Fruit fly (Drosophila melanogaster) whole organism, prepupa: Measurements from ENCODE around the gene Nse1.
A peak's percentile ranks its signal among the peaks of the same experiment; 100 is the strongest.

ENCODE experiments used
- CG10669 ChIP-seq: fragments of 200-800 bp; sonication (Bioruptor generic); optimal IDR thresholded peaks from 3 replicates; lab custom pipeline; 2018; ENCODE audit warnings: missing biosample characterization, mild to moderate bottlenecking, missing genetic modification characterization, moderate library complexity
- CG11294 ChIP-seq: fragments of 200-800 bp; sonication (Bioruptor generic); IDR thresholded peaks from 2 replicates; pipeline ENCODE4 v1.3.6; 2022; ENCODE audit warnings: missing biosample characterization, missing genetic modification characterization
- CG11762 ChIP-seq: fragments of 200-800 bp; sonication (Bioruptor generic); optimal IDR thresholded peaks from 3 replicates; lab custom pipeline; 2016; ENCODE audit warnings: missing biosample characterization, missing genetic modification characterization; ENCODE audit not compliant: insufficient read depth
- CG16779 ChIP-seq: fragments of 200-800 bp; sonication (Bioruptor generic); optimal IDR thresholded peaks from 3 replicates; lab custom pipeline; 2017; ENCODE audit warnings: missing biosample characterization, mild to moderate bottlenecking, missing genetic modification characterization
- CG3032 ChIP-seq: fragments of 200-800 bp; optimal IDR thresholded peaks from 2 replicates; lab custom pipeline; 2019; ENCODE audit warnings: missing biosample characterization, mild to moderate bottlenecking, missing genetic modification characterization, moderate library complexity
- CG31627 ChIP-seq: fragments of 200-800 bp; sonication (Bioruptor generic); optimal IDR thresholded peaks from 3 replicates; lab custom pipeline; 2016; ENCODE audit warnings: missing biosample characterization, missing genetic modification characterization
- CG32006 ChIP-seq: fragments of 200-800 bp; sonication (Bioruptor generic); optimal IDR thresholded peaks from 3 replicates; lab custom pipeline; 2017; ENCODE audit warnings: missing biosample characterization, mild to moderate bottlenecking, missing genetic modification characterization
- CG34406 ChIP-seq: fragments of 200-800 bp; sonication (Bioruptor generic); optimal IDR thresholded peaks from 3 replicates; lab custom pipeline; 2016; ENCODE audit warnings: missing biosample characterization, missing genetic modification characterization
- CG3919 ChIP-seq: fragments of 200-800 bp; sonication (Bioruptor generic); optimal IDR thresholded peaks from 3 replicates; lab custom pipeline; 2016; ENCODE audit warnings: missing biosample characterization, missing genetic modification characterization
- CG6163 ChIP-seq: fragments of 200-800 bp; sonication (Bioruptor generic); IDR thresholded peaks from 3 replicates; pipeline ENCODE4 v1.3.6; 2022; ENCODE audit warnings: missing biosample characterization, missing genetic modification characterization
- CG6276 ChIP-seq: fragments of 200-800 bp; sonication (Bioruptor generic); optimal IDR thresholded peaks from 2 replicates; lab custom pipeline; 2017; ENCODE audit warnings: missing biosample characterization, mild to moderate bottlenecking, missing genetic modification characterization
- CG6792 ChIP-seq: fragments of 200-800 bp; sonication (Bioruptor generic); optimal IDR thresholded peaks from 3 replicates; lab custom pipeline; 2016; ENCODE audit warnings: missing biosample characterization, missing genetic modification characterization
- CG6854 ChIP-seq: fragments of 200-800 bp; sonication (Bioruptor generic); optimal IDR thresholded peaks from 2 replicates; lab custom pipeline; 2017; ENCODE audit warnings: missing biosample characterization, mild to moderate bottlenecking, missing genetic modification characterization
- CG7368 ChIP-seq: fragments of 200-800 bp; sonication (Bioruptor generic); optimal IDR thresholded peaks from 3 replicates; lab custom pipeline; 2016; ENCODE audit warnings: missing biosample characterization, missing genetic modification characterization
- CG8319 ChIP-seq: fragments of 200-800 bp; sonication (Bioruptor generic); optimal IDR thresholded peaks from 3 replicates; lab custom pipeline; 2016; ENCODE audit warnings: missing biosample characterization, missing genetic modification characterization
- CG8632 ChIP-seq: fragments of 200-800 bp; sonication (Bioruptor generic); optimal IDR thresholded peaks from 3 replicates; lab custom pipeline; 2016; ENCODE audit warnings: missing biosample characterization, missing genetic modification characterization
- CG9139 ChIP-seq: fragments of 200-800 bp; sonication (Bioruptor generic); optimal IDR thresholded peaks from 3 replicates; lab custom pipeline; 2017; ENCODE audit warnings: missing biosample characterization, mild to moderate bottlenecking, missing genetic modification characterization
- Eip75B ChIP-seq: fragments of 200-800 bp; sonication (Bioruptor generic); optimal IDR thresholded peaks from 3 replicates; lab custom pipeline; 2016; ENCODE audit warnings: missing biosample characterization, missing genetic modification characterization
- Eip78C ChIP-seq: fragments of 200-800 bp; sonication (Bioruptor generic); peaks from one replicate; lab custom pipeline; 2016; ENCODE audit warnings: missing biosample characterization, missing genetic modification characterization
- Eip93F ChIP-seq: fragments of 200-800 bp; sonication (Bioruptor generic); optimal IDR thresholded peaks from 2 replicates; lab custom pipeline; 2016; ENCODE audit warnings: missing biosample characterization, mild to moderate bottlenecking, missing genetic modification characterization
- Gug ChIP-seq: fragments of 200-800 bp; sonication (Bioruptor generic); IDR thresholded peaks from 2 replicates; pipeline ENCODE4 v1.3.6; 2022; ENCODE audit warnings: missing biosample characterization, missing genetic modification characterization
- Hr39 ChIP-seq: fragments of 200-800 bp; sonication (Bioruptor generic); optimal IDR thresholded peaks from 2 replicates; lab custom pipeline; 2016; ENCODE audit warnings: missing biosample characterization, missing genetic modification characterization
- Hr4 ChIP-seq: fragments of 200-800 bp; sonication (Bioruptor generic); optimal IDR thresholded peaks from 3 replicates; lab custom pipeline; 2016; ENCODE audit warnings: missing biosample characterization, missing genetic modification characterization
- Lpt ChIP-seq: fragments of 200-800 bp; sonication (Bioruptor generic); optimal IDR thresholded peaks from 3 replicates; lab custom pipeline; 2016; ENCODE audit warnings: missing biosample characterization, missing genetic modification characterization
- OdsH ChIP-seq: fragments of 200-800 bp; sonication (Bioruptor generic); optimal IDR thresholded peaks from 3 replicates; lab custom pipeline; 2016; ENCODE audit warnings: missing biosample characterization, missing genetic modification characterization
- Smox ChIP-seq: fragments of 200-800 bp; sonication (Bioruptor generic); optimal IDR thresholded peaks from 3 replicates; lab custom pipeline; 2016; ENCODE audit warnings: missing biosample characterization, missing genetic modification characterization
- acj6 ChIP-seq: fragments of 200-800 bp; sonication (Bioruptor generic); optimal IDR thresholded peaks from 3 replicates; lab custom pipeline; 2016; ENCODE audit warnings: missing biosample characterization, missing genetic modification characterization
- cyc ChIP-seq: fragments of 200-800 bp; sonication (Bioruptor generic); optimal IDR thresholded peaks from 3 replicates; lab custom pipeline; 2016; ENCODE audit warnings: missing biosample characterization, missing genetic modification characterization
- dac ChIP-seq: fragments of 200-800 bp; sonication (Bioruptor generic); optimal IDR thresholded peaks from 2 replicates; lab custom pipeline; 2017; ENCODE audit warnings: missing biosample characterization, mild to moderate bottlenecking, missing genetic modification characterization
- dsx ChIP-seq: fragments of 200-800 bp; optimal IDR thresholded peaks from 3 replicates; lab custom pipeline; 2019; ENCODE audit warnings: missing biosample characterization, mild to moderate bottlenecking, missing genetic modification characterization, moderate library complexity; ENCODE audit not compliant: poor library complexity, severe bottlenecking
- eg ChIP-seq: fragments of 200-800 bp; sonication (Bioruptor generic); IDR thresholded peaks from 3 replicates; pipeline ENCODE4 v1.3.6; 2022; ENCODE audit warnings: missing biosample characterization, missing genetic modification characterization
- esn ChIP-seq: fragments of 200-800 bp; sonication (Bioruptor generic); optimal IDR thresholded peaks from 2 replicates; lab custom pipeline; 2016; ENCODE audit warnings: missing biosample characterization, mild to moderate bottlenecking, missing genetic modification characterization, moderate library complexity
- fkh ChIP-seq: fragments of 200-800 bp; sonication (Bioruptor generic); optimal IDR thresholded peaks from 3 replicates; lab custom pipeline; 2017; ENCODE audit warnings: missing biosample characterization, mild to moderate bottlenecking, missing genetic modification characterization, moderate library complexity
- lz ChIP-seq: fragments of 200-800 bp; sonication (Bioruptor generic); optimal IDR thresholded peaks from 3 replicates; lab custom pipeline; 2016; ENCODE audit warnings: missing biosample characterization, missing genetic modification characterization
- net ChIP-seq: fragments of 200-800 bp; sonication (Bioruptor generic); optimal IDR thresholded peaks from 3 replicates; lab custom pipeline; 2016; ENCODE audit warnings: missing biosample characterization, missing genetic modification characterization
- pdm3 ChIP-seq: fragments of 200-800 bp; sonication (Bioruptor generic); optimal IDR thresholded peaks from 3 replicates; lab custom pipeline; 2016; ENCODE audit warnings: missing biosample characterization, missing genetic modification characterization
- salr ChIP-seq, 2 experiments: fragments of 200-800 bp; sonication (Bioruptor generic); optimal IDR thresholded peaks; 3 replicates each; lab custom pipeline; 2016 to 2018; ENCODE audit warnings: missing biosample characterization in 2 of 2, missing genetic modification characterization in 2 of 2, mild to moderate bottlenecking in 1 of 2
- spab ChIP-seq: fragments of 200-800 bp; sonication (Bioruptor generic); optimal IDR thresholded peaks from 2 replicates; lab custom pipeline; 2017; ENCODE audit warnings: missing biosample characterization, mild to moderate bottlenecking, missing genetic modification characterization, missing genetic modification reagents
- topi ChIP-seq: fragments of 200-800 bp; sonication (Bioruptor generic); optimal IDR thresholded peaks from 3 replicates; lab custom pipeline; 2016; ENCODE audit warnings: missing biosample characterization, missing genetic modification characterization

The Nse1 gene

dm6 chr2L:6698387-6698786 lies 21.0 kb upstream of the Nse1 start (continued):
- peak; percentile 69 for TF ChIP-seq CG34406 (GFP tag; lab: Kevin White, UChicago)
- TF ChIP-seq CG6792 (GFP tag; lab: Kevin White, UChicago): peak; percentile 51
- peak; percentile 58 for TF ChIP-seq CG10669 (GFP tag; lab: Kevin White, UChicago)
- peak; percentile 75 for TF ChIP-seq CG31627 (GFP tag; lab: Kevin White, UChicago)
- TF ChIP-seq Eip78C (GFP tag; lab: Kevin White, UChicago): peak; percentile 94
- TF ChIP-seq Smox (GFP tag; lab: Kevin White, UChicago): peak; percentile 73
- TF ChIP-seq CG11294 (GFP tag; lab: Robert Waterston, UW): peak; percentile 62
- TF ChIP-seq CG32006 (GFP tag; lab: Kevin White, UChicago): peak; percentile 71
- peak; percentile 40 for TF ChIP-seq CG8319
- TF ChIP-seq CG6854 (GFP tag; lab: Kevin White, UChicago): peak; percentile 44
- TF ChIP-seq CG11762: peak; percentile 48
- peak; percentile 45 for TF ChIP-seq dsx (GFP tag; lab: Kevin White, UChicago)
- peak; percentile 77 for TF ChIP-seq Hr39
- peak; percentile 79 for TF ChIP-seq esn (GFP tag; lab: Kevin White, UChicago)
- TF ChIP-seq dac (GFP tag; lab: Kevin White, UChicago): peak; percentile 34
- no peak for TF ChIP-seq fkh
- TF ChIP-seq acj6 (GFP tag; lab: Kevin White, UChicago): peak; percentile 66
- peak; percentile 77 for TF ChIP-seq CG3919 (GFP tag; lab: Kevin White, UChicago)
- TF ChIP-seq Eip75B (GFP tag; lab: Kevin White, UChicago): peak; percentile 68
- peak in 1 of 2 experiments; percentile 49 for TF ChIP-seq salr (GFP tag; optimal IDR thresholded peaks at IDR 0.05; lab: Kevin White, UChicago)
- no peak for TF ChIP-seq Eip93F (GFP tag; lab: Kevin White, UChicago)
- peak; percentile 74 for TF ChIP-seq cyc (GFP tag; lab: Kevin White, UChicago)
- TF ChIP-seq OdsH (GFP tag; lab: Kevin White, UChicago): peak; percentile 81
- TF ChIP-seq CG6276 (GFP tag; lab: Kevin White, UChicago): peak; percentile 77
- peak; percentile 91 for TF ChIP-seq eg (GFP tag; lab: Robert Waterston, UW)
- TF ChIP-seq spab (GFP tag; lab: Kevin White, UChicago): peak; percentile 50
- peak; percentile 75 for TF ChIP-seq Gug (GFP tag; lab: Robert Waterston, UW)
- TF ChIP-seq Lpt: peak; percentile 68
- TF ChIP-seq Hr4 (GFP tag; lab: Kevin White, UChicago): peak; percentile 85
- TF ChIP-seq, all 60 proteins: peak for 54

dm6 chr2L:6696229-6696628 lies 18.8 kb upstream of the Nse1 start:
- TF ChIP-seq CG7368 (no peak), lz (GFP tag; lab: Kevin White, UChicago) (no peak), Eip75B (GFP tag; lab: Kevin White, UChicago) (no peak), Eip93F (GFP tag; lab: Kevin White, UChicago) (no peak), CG32006 (GFP tag; lab: Kevin White, UChicago) (no peak), CG3032 (no peak), CG6276 (GFP tag; lab: Kevin White, UChicago) (no peak), pdm3 (GFP tag; lab: Kevin White, UChicago) (no peak), CG9139 (no peak), CG3919 (GFP tag; lab: Kevin White, UChicago) (no peak), CG8632 (GFP tag; lab: Kevin White, UChicago) (no peak), cyc (GFP tag; lab: Kevin White, UChicago) (no peak), CG6163 (GFP tag; lab: Robert Waterston, UW) (no peak), CG16779 (tag; lab: Kevin White, UChicago) (no peak), topi (GFP tag; lab: Kevin White, UChicago) (no peak), net (GFP tag; lab: Kevin White, UChicago) (no peak), esn (GFP tag; lab: Kevin White, UChicago) (no peak), eg (GFP tag; lab: Robert Waterston, UW) (no peak)
